Worm (Caenorhabditis elegans): ENCODE results near the gene C44B7.7.

ce11 chrII:6876957-6877356 is 3.0 kb downstream of the C44B7.7 start, which contains the start of gene slc-36.5:
- TF ChIP-seq mdl-1 (tag; optimal IDR thresholded peaks at IDR 0.05) (no peak), lin-39 (tag; optimal IDR thresholded peaks at IDR 0.05) (no peak), skn-1 (tag; optimal IDR thresholded peaks at IDR 0.05) (no peak), unc-39 (tag; optimal IDR thresholded peaks at IDR 0.05) (no peak), unc-62 (GFP tag; optimal IDR thresholded peaks at IDR 0.05) (no peak), ztf-4 (tag; optimal IDR thresholded peaks at IDR 0.05) (no peak), sea-2 (GFP tag; optimal IDR thresholded peaks at IDR 0.05) (no peak), tbx-2 (tag; optimal IDR thresholded peaks at IDR 0.05) (no peak), mml-1 (tag; optimal IDR thresholded peaks at IDR 0.05) (no peak), fkh-2 (tag; optimal IDR thresholded peaks at IDR 0.05) (no peak), zag-1 (tag; optimal IDR thresholded peaks at IDR 0.05) (no peak), fkh-10 (GFP tag; optimal IDR thresholded peaks at IDR 0.05) (no peak), nhr-11 (tag; optimal IDR thresholded peaks at IDR 0.05) (no peak)

Measured in whole organism, L3 larva.